Worm (Caenorhabditis elegans) whole organism, late embryonic: ENCODE data around the gene E01G4.5.

Experiments
- C38D4.7 ChIP-seq: fragments of 200-800 bp; sonication (Bioruptor generic); optimal IDR thresholded peaks from 2 replicates; lab custom pipeline; 2018; ENCODE audit warnings: mild to moderate bottlenecking, missing genetic modification characterization, moderate library complexity, missing compliant biosample characterization
- ahr-1 ChIP-seq: sonication (generic microtip); optimal IDR thresholded peaks from 2 replicates; lab custom pipeline; 2016; ENCODE audit warnings: missing genetic modification characterization, missing compliant biosample characterization
- ceh-14 ChIP-seq: sonication (generic microtip); optimal IDR thresholded peaks from 2 replicates; lab custom pipeline; 2016; ENCODE audit warnings: missing genotype, missing genetic modification characterization, missing compliant biosample characterization
- ceh-18 ChIP-seq: sonication (generic microtip); optimal IDR thresholded peaks from 2 replicates; lab custom pipeline; 2016; ENCODE audit warnings: missing genetic modification characterization, missing compliant biosample characterization
- ceh-2 ChIP-seq: sonication (generic microtip); optimal IDR thresholded peaks from 2 replicates; lab custom pipeline; 2016; ENCODE audit warnings: missing genotype, missing genetic modification characterization, missing compliant biosample characterization
- ceh-22 ChIP-seq: sonication (generic microtip); optimal IDR thresholded peaks from 2 replicates; lab custom pipeline; 2017; ENCODE audit warnings: missing biosample characterization, missing genetic modification characterization
- ceh-24 ChIP-seq: sonication (generic microtip); optimal IDR thresholded peaks from 2 replicates; lab custom pipeline; 2016; ENCODE audit warnings: mild to moderate bottlenecking, missing genetic modification characterization, missing compliant biosample characterization
- ceh-31 ChIP-seq: sonication (generic microtip); optimal IDR thresholded peaks from 2 replicates; lab custom pipeline; 2016; ENCODE audit warnings: missing genetic modification characterization, missing compliant biosample characterization
- ceh-34 ChIP-seq: sonication (generic microtip); optimal IDR thresholded peaks from 2 replicates; lab custom pipeline; 2016; ENCODE audit warnings: mild to moderate bottlenecking, missing genetic modification characterization, missing compliant biosample characterization
- dmd-4 ChIP-seq: sonication (generic microtip); optimal IDR thresholded peaks from 2 replicates; lab custom pipeline; 2016; ENCODE audit warnings: borderline replicate concordance, missing genetic modification characterization, missing compliant biosample characterization
- elt-2 ChIP-seq: sonication (generic microtip); optimal IDR thresholded peaks from 2 replicates; lab custom pipeline; 2016; ENCODE audit warnings: missing genetic modification reagents, missing genetic modification characterization, missing compliant biosample characterization
- ets-4 ChIP-seq: sonication (generic microtip); optimal IDR thresholded peaks from 2 replicates; lab custom pipeline; 2016; ENCODE audit warnings: missing genetic modification characterization, missing compliant biosample characterization
- eyg-1 ChIP-seq: sonication (generic microtip); optimal IDR thresholded peaks from 2 replicates; lab custom pipeline; 2016; ENCODE audit warnings: missing genotype, missing genetic modification characterization, missing compliant biosample characterization
- fkh-6 ChIP-seq: sonication (generic microtip); optimal IDR thresholded peaks from 2 replicates; lab custom pipeline; 2016; ENCODE audit warnings: missing genetic modification characterization, missing compliant biosample characterization
- hlh-15 ChIP-seq: sonication (generic microtip); optimal IDR thresholded peaks from 2 replicates; lab custom pipeline; 2016; ENCODE audit warnings: missing genetic modification characterization, missing compliant biosample characterization
- hlh-30 ChIP-seq: sonication (generic microtip); optimal IDR thresholded peaks from 2 replicates; lab custom pipeline; 2017; ENCODE audit warnings: antibody characterized with exemption, missing genetic modification characterization, missing compliant biosample characterization; ENCODE audit not compliant: insufficient read depth
- mec-3 ChIP-seq: sonication (generic microtip); optimal IDR thresholded peaks from 2 replicates; lab custom pipeline; 2016; ENCODE audit warnings: borderline replicate concordance, missing genetic modification characterization, missing compliant biosample characterization
- nfya-1 ChIP-seq: sonication (generic microtip); optimal IDR thresholded peaks from 2 replicates; lab custom pipeline; 2017; ENCODE audit warnings: missing genetic modification characterization, mild to moderate bottlenecking, missing compliant biosample characterization, antibody characterized with exemption, moderate library complexity
- pat-9 ChIP-seq: fragments of 200-800 bp; sonication (Bioruptor generic); optimal IDR thresholded peaks from 2 replicates; lab custom pipeline; 2018; ENCODE audit warnings: mild to moderate bottlenecking, missing genetic modification characterization, moderate library complexity, missing compliant biosample characterization
- pax-1 ChIP-seq: fragments of 150-350 bp; optimal IDR thresholded peaks from 2 replicates; lab custom pipeline; 2014; ENCODE audit warnings: missing biosample characterization, missing genetic modification characterization
- sdc-2 ChIP-seq: sonication (generic microtip); optimal IDR thresholded peaks from 2 replicates; lab custom pipeline; 2016; ENCODE audit warnings: missing genotype, missing genetic modification characterization, missing compliant biosample characterization
- sox-2 ChIP-seq: fragments of 200-800 bp; sonication (Bioruptor generic); IDR thresholded peaks from 2 replicates; pipeline ENCODE4 v1.3.6; 2022; ENCODE audit warnings: missing genetic modification reagents, missing genetic modification characterization, missing compliant biosample characterization
- sox-4 ChIP-seq: sonication (generic microtip); optimal IDR thresholded peaks from 2 replicates; lab custom pipeline; 2017; ENCODE audit warnings: mild to moderate bottlenecking, missing genetic modification characterization, inconsistent platforms, missing compliant biosample characterization
- syd-9 ChIP-seq: sonication (generic microtip); optimal IDR thresholded peaks from 2 replicates; lab custom pipeline; 2016; ENCODE audit warnings: mild to moderate bottlenecking, missing genetic modification characterization, moderate library complexity, missing compliant biosample characterization
- unc-3 ChIP-seq, 2 experiments: fragments of 200-800 bp in 1 of 2; sonication (Bioruptor generic) in 1 of 2; sonication (generic microtip) in 1 of 2; conservative IDR thresholded peaks in 1 of 2; optimal IDR thresholded peaks in 1 of 2; 2 replicates each; pipeline versions ENCODE4 v1.3.6 to Lab custom; 2016 to 2022; ENCODE audit warnings: missing compliant biosample characterization in 2 of 2, missing genetic modification characterization in 2 of 2, missing genetic modification reagents in 1 of 2
- unc-55 ChIP-seq: sonication (generic microtip); optimal IDR thresholded peaks from 2 replicates; lab custom pipeline; 2017; ENCODE audit warnings: missing biosample characterization, missing genetic modification reagents, missing genetic modification characterization
- zip-5 ChIP-seq: sonication (generic microtip); optimal IDR thresholded peaks from 2 replicates; lab custom pipeline; 2016; ENCODE audit warnings: missing genetic modification characterization, missing compliant biosample characterization

The E01G4.5 gene

DNA sequence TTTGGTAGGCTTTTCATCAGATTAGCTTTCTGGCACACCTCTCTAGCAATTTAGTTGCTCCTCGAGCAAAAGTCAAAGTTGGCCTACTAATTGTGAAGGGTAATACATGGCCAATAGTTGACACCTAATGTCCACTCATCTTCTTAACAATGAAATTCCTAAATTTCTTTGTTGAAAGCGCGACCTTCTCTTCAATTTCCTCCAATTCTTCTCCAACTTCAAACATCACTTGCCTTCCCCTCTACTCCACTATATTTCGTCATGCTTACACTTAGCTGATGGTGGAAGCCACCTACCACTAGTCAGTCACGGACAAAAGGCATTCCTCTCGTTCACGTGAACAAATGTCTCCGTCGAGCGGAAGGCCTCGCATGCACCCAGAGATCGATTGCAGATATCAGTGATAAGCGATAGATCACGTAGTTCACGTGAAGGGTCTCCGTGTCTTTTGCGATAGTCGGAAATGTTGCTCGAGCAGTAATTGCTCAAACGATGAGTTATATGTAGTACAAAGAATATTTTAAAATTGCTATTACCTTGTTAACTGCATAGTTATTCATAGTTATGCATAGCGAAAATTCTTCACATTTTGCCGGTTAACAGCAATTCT is 3.1 kb upstream of the E01G4.5 start, which contains the start of gene E01G4.3 (continued):
- no peak for TF ChIP-seq ahr-1
- no peak for TF ChIP-seq ceh-24
- peak; percentile 44 for TF ChIP-seq nfya-1 (tag; lab: Kevin White, UChicago)

DNA sequence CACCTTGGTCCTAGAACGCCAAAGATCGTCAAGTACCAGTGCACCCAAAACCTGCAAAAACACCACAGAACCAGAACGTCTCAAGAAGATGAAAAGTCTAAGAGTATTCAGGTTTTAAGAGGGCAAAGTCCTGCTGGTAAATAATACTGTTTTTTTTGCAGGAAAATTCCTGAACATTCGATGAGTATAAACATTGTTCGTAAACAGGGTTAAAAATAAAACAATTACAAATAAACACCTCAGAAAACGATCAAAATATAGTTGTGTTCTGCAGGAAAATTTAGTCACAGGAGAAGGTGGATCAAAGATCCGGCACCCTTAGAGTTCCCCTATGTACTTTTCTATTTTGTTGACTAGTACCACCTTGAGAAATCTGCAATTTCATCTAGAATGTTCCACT is 1.5 kb upstream of the E01G4.5 start:
- TF ChIP-seq zip-5 (tag; lab: Kevin White, UChicago) (no peak), syd-9 (no peak), mec-3 (tag; lab: Kevin White, UChicago) (no peak), ceh-14 (no peak), sox-4 (tag; lab: Kevin White, UChicago) (no peak), ceh-18 (no peak)

ce11 chrII:13477230-13477629 is 5.0 kb downstream of the E01G4.5 start:
- TF ChIP-seq ceh-31 (tag; lab: Kevin White, UChicago) (peak; percentile 11), unc-55 (GFP tag; lab: Kevin White, UChicago) (no peak), elt-2 (peak; percentile 9), pax-1 (tag; lab: Kevin White, UChicago) (no peak), hlh-30 (tag; lab: Kevin White, UChicago) (no peak), hlh-15 (no peak)

DNA sequence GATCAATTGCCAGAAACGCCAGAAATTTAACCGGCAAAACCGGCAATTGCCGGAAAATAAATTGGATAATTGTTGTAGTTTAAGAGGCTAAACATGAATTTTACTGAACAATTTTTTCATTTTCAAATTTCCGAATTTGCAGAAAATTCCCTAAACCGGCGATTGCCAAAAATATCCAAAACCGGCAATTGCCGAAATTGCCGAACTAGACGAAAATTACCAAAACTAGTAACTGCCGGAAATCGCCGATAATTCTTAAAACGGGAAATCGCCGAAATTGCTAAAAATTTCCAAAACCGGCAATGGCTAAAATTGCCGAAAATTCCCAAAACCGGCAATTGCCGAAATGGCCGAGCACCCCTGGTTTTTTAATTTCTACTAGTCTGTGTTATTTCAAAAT is 7.2 kb downstream of the E01G4.5 start:
- no peak for TF ChIP-seq fkh-6 (tag; lab: Kevin White, UChicago)
- TF ChIP-seq ceh-34 (tag; lab: Kevin White, UChicago): no peak

- TF ChIP-seq ceh-31 (tag; lab: Kevin White, UChicago) (no peak), ceh-34 (tag; lab: Kevin White, UChicago) (no peak), eyg-1 (tag; lab: Kevin White, UChicago) (no peak), ceh-18 (no peak), mec-3 (tag; lab: Kevin White, UChicago) (no peak), pat-9 (tag; lab: Kevin White, UChicago) (no peak), ceh-2 (tag; lab: Kevin White, UChicago) (no peak), ets-4 (tag; lab: Kevin White, UChicago) (no peak), unc-3 (GFP tag; conservative IDR thresholded peaks at IDR 0.05; lab: Robert Waterston, UW) (no peak), unc-3 (tag; optimal IDR thresholded peaks at IDR 0.05; lab: Kevin White, UChicago) (no peak), ahr-1 (no peak)
Measured at ce11 chrII:13481781-13482455, 9.7 kb downstream of the E01G4.5 start, which contains the start of gene E01G4.6. Gene E01G4.6, plus strand, starts transcription at chrII:13482405.

DNA sequence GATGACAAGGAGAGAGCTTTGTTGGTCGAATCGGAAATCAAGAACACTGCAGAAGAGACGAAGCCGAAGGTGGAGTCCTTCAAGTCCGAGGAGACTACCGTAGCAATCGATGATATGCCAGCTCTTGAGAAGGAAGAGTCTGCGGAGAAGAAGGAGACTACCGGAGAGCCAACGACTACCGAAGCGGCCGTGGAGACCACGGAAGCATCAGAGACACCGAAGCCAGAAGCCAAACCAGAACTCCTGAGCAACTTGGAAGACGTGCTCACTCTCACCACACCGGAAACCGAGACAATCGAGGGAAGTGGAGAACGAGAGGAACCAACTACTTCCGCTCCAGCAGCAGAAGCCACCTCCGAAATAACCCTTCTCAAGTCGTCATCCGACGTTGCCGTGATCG is 11.9 kb downstream of the E01G4.5 start:
- TF ChIP-seq ahr-1: no peak
- no peak for TF ChIP-seq sox-2 (GFP tag; lab: Robert Waterston, UW)
- TF ChIP-seq hlh-15: no peak
- no peak for TF ChIP-seq sdc-2 (tag; lab: Kevin White, UChicago)
- TF ChIP-seq dmd-4: no peak
- no peak for TF ChIP-seq C38D4.7
- no peak for TF ChIP-seq ceh-22 (tag; lab: Kevin White, UChicago)
- TF ChIP-seq pat-9 (tag; lab: Kevin White, UChicago): no peak
- TF ChIP-seq unc-3 (GFP tag; conservative IDR thresholded peaks at IDR 0.05; lab: Robert Waterston, UW): no peak
- no peak for TF ChIP-seq unc-3 (tag; optimal IDR thresholded peaks at IDR 0.05; lab: Kevin White, UChicago)
- no peak for TF ChIP-seq ceh-31 (tag; lab: Kevin White, UChicago)
- TF ChIP-seq hlh-30 (tag; lab: Kevin White, UChicago): no peak
